Worm (Caenorhabditis elegans) whole organism, young adult: ENCODE results near the gene tomm-22.

Experiments used
- B0261.1 ChIP-seq: sonication (generic microtip); optimal IDR thresholded peaks from 2 replicates; lab custom pipeline; 2016; ENCODE audit warnings: mild to moderate bottlenecking, missing genetic modification characterization, moderate library complexity, missing compliant biosample characterization
- B0336.3 ChIP-seq: fragments of 200-800 bp; sonication (Bioruptor generic); IDR thresholded peaks from 2 replicates; pipeline ENCODE4 v1.3.6; 2022; ENCODE audit warnings: missing genetic modification characterization, missing compliant biosample characterization
- F33H1.4 ChIP-seq: fragments of 200-800 bp; sonication (Bioruptor generic); IDR thresholded peaks from 2 replicates; pipeline ENCODE4 v1.3.6; 2022; ENCODE audit warnings: missing genetic modification reagents, missing genetic modification characterization, missing compliant biosample characterization
- F39B2.1 ChIP-seq: fragments of 200-800 bp; sonication (Bioruptor generic); IDR thresholded peaks from 2 replicates; pipeline ENCODE4 v1.3.6; 2022; ENCODE audit warnings: missing genetic modification reagents, missing genetic modification characterization, missing compliant biosample characterization
- F55B11.4 ChIP-seq: sonication (generic microtip); optimal IDR thresholded peaks from 2 replicates; lab custom pipeline; 2016; ENCODE audit warnings: missing compliant biosample characterization, missing genetic modification characterization, borderline replicate concordance; ENCODE audit not compliant: insufficient read depth
- F57C9.4 ChIP-seq: sonication (generic microtip); optimal IDR thresholded peaks from 2 replicates; lab custom pipeline; 2017; ENCODE audit warnings: mild to moderate bottlenecking, missing genetic modification characterization, missing compliant biosample characterization
- Y67H2A.10 ChIP-seq: fragments of 200-800 bp; sonication (Bioruptor generic); conservative IDR thresholded peaks from 2 replicates; pipeline ENCODE4 v1.3.6; 2022; ENCODE audit warnings: missing genetic modification reagents, missing genetic modification characterization, missing compliant biosample characterization
- aptf-2 ChIP-seq: fragments of 200-800 bp; sonication (Bioruptor generic); conservative IDR thresholded peaks from 2 replicates; pipeline ENCODE4 v1.3.6; 2022; ENCODE audit warnings: missing genetic modification reagents, missing genetic modification characterization, missing compliant biosample characterization
- ccch-3 ChIP-seq: fragments of 200-800 bp; sonication (Bioruptor generic); optimal IDR thresholded peaks from 2 replicates; lab custom pipeline; 2018; ENCODE audit warnings: mild to moderate bottlenecking, missing genetic modification characterization, missing compliant biosample characterization
- cebp-2 ChIP-seq: fragments of 200-800 bp; sonication (Bioruptor generic); IDR thresholded peaks from 2 replicates; pipeline ENCODE4 v1.3.6; 2022; ENCODE audit warnings: missing genetic modification characterization, missing compliant biosample characterization
- ceh-91 ChIP-seq: fragments of 200-800 bp; sonication (Bioruptor generic); IDR thresholded peaks from 2 replicates; pipeline ENCODE4 v1.3.6; 2022; ENCODE audit warnings: missing genetic modification reagents, missing genetic modification characterization, missing compliant biosample characterization
- dox-1 ChIP-seq: fragments of 200-800 bp; sonication (Bioruptor generic); IDR thresholded peaks from 2 replicates; pipeline ENCODE4 v1.3.6; 2022; ENCODE audit warnings: missing genetic modification reagents, missing genetic modification characterization, missing compliant biosample characterization
- dpff-1 ChIP-seq: sonication (generic microtip); optimal IDR thresholded peaks from 2 replicates; lab custom pipeline; 2017; ENCODE audit warnings: mild to moderate bottlenecking, missing genetic modification characterization, missing compliant biosample characterization
- efl-1 ChIP-seq: fragments of 150-350 bp; optimal IDR thresholded peaks from 2 replicates; lab custom pipeline; 2014; ENCODE audit warnings: missing biosample characterization, missing genetic modification reagents, missing genetic modification characterization
- ekl-4 ChIP-seq: fragments of 200-800 bp; sonication (Bioruptor generic); IDR thresholded peaks from 2 replicates; pipeline ENCODE4 v1.3.6; 2022; ENCODE audit warnings: missing genetic modification reagents, missing genetic modification characterization, missing compliant biosample characterization
- let-607 ChIP-seq, 2 experiments: fragments of 200-800 bp in 1 of 2; sonication (Bioruptor generic) in 1 of 2; sonication (generic microtip) in 1 of 2; optimal IDR thresholded peaks; 2 replicates each; lab custom pipeline; 2016 to 2018; ENCODE audit warnings: mild to moderate bottlenecking in 2 of 2, missing compliant biosample characterization in 2 of 2, missing genetic modification characterization in 2 of 2, moderate library complexity in 2 of 2, missing genotype in 1 of 2
- lin-35 ChIP-seq, 3 experiments: fragments of 150-350 bp in 2 of 3; sonication (generic microtip) in 1 of 3; optimal IDR thresholded peaks; 2 replicates each; lab custom pipeline; 2014 to 2018; ENCODE audit warnings: missing biosample characterization in 3 of 3, missing genetic modification characterization in 3 of 3, missing genetic modification reagents in 3 of 3
- lir-1 ChIP-seq: fragments of 200-800 bp; sonication (Bioruptor generic); conservative IDR thresholded peaks from 2 replicates; pipeline ENCODE4 v1.3.6; 2022; ENCODE audit warnings: missing genetic modification reagents, missing genetic modification characterization, missing compliant biosample characterization
- lsl-1 ChIP-seq: fragments of 200-800 bp; sonication (Bioruptor generic); optimal IDR thresholded peaks from 2 replicates; lab custom pipeline; 2018; ENCODE audit warnings: mild to moderate bottlenecking, missing genetic modification characterization, moderate library complexity, missing compliant biosample characterization
- madf-10 ChIP-seq: sonication (generic microtip); optimal IDR thresholded peaks from 2 replicates; lab custom pipeline; 2016; ENCODE audit warnings: mild to moderate bottlenecking, missing genetic modification characterization, missing compliant biosample characterization
- madf-3 ChIP-seq: fragments of 200-800 bp; sonication (Bioruptor generic); IDR thresholded peaks from 2 replicates; pipeline ENCODE4 v1.3.6; 2022; ENCODE audit warnings: missing genetic modification reagents, missing genetic modification characterization, missing compliant biosample characterization
- madf-6 ChIP-seq: fragments of 200-800 bp; sonication (Bioruptor generic); IDR thresholded peaks from 2 replicates; pipeline ENCODE4 v1.3.6; 2022; ENCODE audit warnings: missing genetic modification reagents, missing genetic modification characterization, missing compliant biosample characterization
- madf-8 ChIP-seq: fragments of 200-800 bp; sonication (Bioruptor generic); conservative IDR thresholded peaks from 2 replicates; pipeline ENCODE4 v1.3.6; 2022; ENCODE audit warnings: missing genetic modification reagents, missing genetic modification characterization, missing compliant biosample characterization
- mel-28 ChIP-seq: sonication (generic microtip); optimal IDR thresholded peaks from 2 replicates; lab custom pipeline; 2016; ENCODE audit warnings: borderline replicate concordance, mild to moderate bottlenecking, missing genetic modification characterization, missing compliant biosample characterization
- nfya-2 ChIP-seq: fragments of 200-800 bp; sonication (Bioruptor generic); IDR thresholded peaks from 2 replicates; pipeline ENCODE4 v1.3.6; 2022; ENCODE audit warnings: missing genetic modification reagents, missing genetic modification characterization, missing compliant biosample characterization
- nhr-179 ChIP-seq: sonication (generic microtip); optimal IDR thresholded peaks from 2 replicates; lab custom pipeline; 2016; ENCODE audit warnings: mild to moderate bottlenecking, missing genetic modification characterization, missing compliant biosample characterization
- nhr-27 ChIP-seq: fragments of 200-800 bp; sonication (Bioruptor generic); optimal IDR thresholded peaks from 2 replicates; lab custom pipeline; 2018; ENCODE audit warnings: mild to moderate bottlenecking, missing genetic modification characterization, moderate library complexity, missing compliant biosample characterization
- pbrm-1 ChIP-seq: fragments of 200-800 bp; sonication (Bioruptor generic); IDR thresholded peaks from 2 replicates; pipeline ENCODE4 v1.3.6; 2022; ENCODE audit warnings: missing genetic modification reagents, missing genetic modification characterization, missing compliant biosample characterization
- pha-4 ChIP-seq: fragments of 150-350 bp; sonication (generic microtip); optimal IDR thresholded peaks from 2 replicates; lab custom pipeline; 2014; ENCODE audit warnings: missing biosample characterization, missing genetic modification reagents, missing genetic modification characterization
- rec-8 ChIP-seq, 2 experiments: sonication (generic microtip); optimal IDR thresholded peaks; 2 replicates each; lab custom pipeline; 2016; ENCODE audit warnings: mild to moderate bottlenecking in 2 of 2, missing genetic modification characterization in 2 of 2, missing genetic modification reagents in 2 of 2, missing genotype in 2 of 2, missing biosample characterization in 1 of 2, missing compliant biosample characterization in 1 of 2, moderate library complexity in 1 of 2
- snpc-1.1 ChIP-seq: sonication (generic microtip); optimal IDR thresholded peaks from 2 replicates; lab custom pipeline; 2017; ENCODE audit warnings: missing genetic modification characterization, mild to moderate bottlenecking, missing compliant biosample characterization, antibody characterized with exemption, moderate library complexity, missing genotype, missing genetic modification reagents; ENCODE audit not compliant: insufficient read depth
- snpc-1.3 ChIP-seq: sonication (generic microtip); optimal IDR thresholded peaks from 2 replicates; lab custom pipeline; 2017; ENCODE audit warnings: missing genetic modification characterization, mild to moderate bottlenecking, missing compliant biosample characterization, antibody characterized with exemption, moderate library complexity, missing genotype, missing genetic modification reagents; ENCODE audit not compliant: insufficient read depth
- unc-62 ChIP-seq: fragments of 150-350 bp; optimal IDR thresholded peaks from 2 replicates; lab custom pipeline; 2014; ENCODE audit warnings: missing biosample characterization, missing genetic modification reagents, missing genetic modification characterization
- xnd-1 ChIP-seq: sonication (generic microtip); optimal IDR thresholded peaks from 2 replicates; lab custom pipeline; 2016; ENCODE audit warnings: missing genotype, missing genetic modification reagents, missing genetic modification characterization, missing compliant biosample characterization
- zfh-2 ChIP-seq: fragments of 200-800 bp; sonication (Bioruptor generic); conservative IDR thresholded peaks from 2 replicates; pipeline ENCODE4 v1.3.6; 2022; ENCODE audit warnings: missing genetic modification reagents, missing genetic modification characterization, missing compliant biosample characterization
- ztf-18 ChIP-seq: sonication (generic microtip); optimal IDR thresholded peaks from 2 replicates; lab custom pipeline; 2016; ENCODE audit warnings: missing genotype, mild to moderate bottlenecking, missing genetic modification characterization, missing compliant biosample characterization
- ztf-25 ChIP-seq: fragments of 200-800 bp; sonication (Bioruptor generic); IDR thresholded peaks from 2 replicates; pipeline ENCODE4 v1.3.6; 2022; ENCODE audit warnings: missing genetic modification reagents, missing genetic modification characterization, missing compliant biosample characterization
- ztf-26 ChIP-seq: sonication (generic microtip); optimal IDR thresholded peaks from 2 replicates; lab custom pipeline; 2017; ENCODE audit warnings: missing genetic modification characterization, missing compliant biosample characterization
- ztf-3 ChIP-seq: fragments of 200-800 bp; sonication (Bioruptor generic); optimal IDR thresholded peaks from 2 replicates; lab custom pipeline; 2018; ENCODE audit warnings: mild to moderate bottlenecking, missing genetic modification characterization, missing compliant biosample characterization

tomm-22 gene

ce11 chrII:473203-473602, 2.9 kb upstream of the tomm-22 start, which contains the start of gene W07E6.5:
Gene W07E6.5, plus strand, starts transcription at chrII:473503.
- TF ChIP-seq pha-4 (tag; lab: Kevin White, UChicago) (no peak), cebp-2 (GFP tag; lab: Robert Waterston, UW) (no peak), nhr-27 (no peak), B0261.1 (tag; lab: Kevin White, UChicago) (no peak), aptf-2 (GFP tag; lab: Robert Waterston, UW) (no peak), F39B2.1 (no peak), B0336.3 (GFP tag; lab: Robert Waterston, UW) (no peak), lir-1 (GFP tag; lab: Robert Waterston, UW) (no peak), F55B11.4 (no peak), lin-35 (GFP tag; optimal IDR thresholded peaks at IDR 0.05; lab: Kevin White, UChicago) (no peak), nhr-179 (tag; lab: Kevin White, UChicago) (no peak), ccch-3 (GFP tag; lab: Kevin White, UChicago) (no peak), madf-6 (GFP tag; lab: Robert Waterston, UW) (no peak), F57C9.4 (no peak), zfh-2 (GFP tag; lab: Robert Waterston, UW) (no peak), F33H1.4 (GFP tag; lab: Robert Waterston, UW) (no peak)

- TF ChIP-seq nfya-2 (no peak), let-607 (tag; optimal IDR thresholded peaks at IDR 0.05; lab: Kevin White, UChicago) (no peak), dpff-1 (tag; lab: Kevin White, UChicago) (no peak), dox-1 (GFP tag; lab: Robert Waterston, UW) (no peak), unc-62 (no peak)
Observed at ce11 chrII:467265-467664, 3.0 kb downstream of the tomm-22 start, which contains the start of gene nfyb-1. Gene nfyb-1, minus strand, starts transcription at chrII:467365.

DNA sequence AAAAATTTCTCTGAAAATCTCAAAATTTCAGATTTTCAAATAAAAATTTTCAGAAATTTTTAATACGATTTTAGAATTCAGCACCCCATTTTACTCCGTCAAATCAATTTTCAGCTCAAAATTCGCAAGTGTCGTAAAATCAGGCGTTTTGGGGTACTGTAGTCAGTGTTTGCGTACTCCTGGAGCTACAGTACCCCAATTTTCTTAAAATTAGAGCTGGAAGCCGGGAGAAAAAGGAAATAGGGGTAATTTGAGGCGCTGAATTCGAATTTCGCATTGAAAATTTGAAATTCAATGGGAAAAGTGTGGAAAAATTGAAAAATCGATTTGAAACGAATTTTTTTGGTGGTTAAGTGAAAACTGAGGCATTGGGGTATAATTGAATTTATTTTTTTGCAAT, 9.0 kb downstream of the tomm-22 start:
- no peak for TF ChIP-seq snpc-1.3 (tag; lab: Kevin White, UChicago)
- peak; percentile 24 for TF ChIP-seq lsl-1
- TF ChIP-seq madf-10 (tag; lab: Kevin White, UChicago) = no peak
- TF ChIP-seq, all 124 proteins: peak for 1

DNA sequence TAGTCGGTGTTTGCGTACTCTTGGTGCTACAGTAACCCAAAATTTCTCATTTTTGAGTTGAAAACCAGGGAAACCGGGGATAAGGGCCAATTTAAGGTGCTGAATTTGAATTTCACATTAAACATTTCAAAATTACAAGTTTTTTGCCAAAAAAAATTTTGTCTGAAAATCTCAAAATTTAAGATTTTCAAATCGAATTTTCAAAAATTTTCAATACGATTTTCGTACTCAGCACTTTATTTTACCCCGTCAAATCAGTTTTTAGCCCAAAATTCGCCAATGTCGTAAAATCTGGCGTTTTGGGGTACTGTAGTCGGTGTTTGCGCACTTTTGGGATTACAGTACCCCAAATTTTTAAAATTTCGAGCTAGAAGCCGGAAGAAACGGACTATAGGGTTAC, 9.4 kb downstream of the tomm-22 start, which contains the start of gene W10D9.3:
Gene W10D9.3 (minus strand): TSS at position 101 of the 400 bp plus-strand sequence.
- TF ChIP-seq efl-1 (GFP tag; lab: Kevin White, UChicago) = no peak
- TF ChIP-seq ztf-25 (GFP tag; lab: Robert Waterston, UW) = no peak
- TF ChIP-seq ztf-3 (GFP tag; lab: Kevin White, UChicago) = no peak
- TF ChIP-seq ekl-4 (GFP tag; lab: Robert Waterston, UW) = no peak
- no peak for TF ChIP-seq mel-28
- TF ChIP-seq ztf-26 (tag; lab: Kevin White, UChicago) = no peak
- TF ChIP-seq, all 124 proteins: peak for 0

- TF ChIP-seq rec-8 (tag; optimal IDR thresholded peaks at IDR 0.05; lab: Kevin White, UChicago) (no peak), B0261.1 (tag; lab: Kevin White, UChicago) (no peak), pbrm-1 (GFP tag; lab: Robert Waterston, UW) (no peak), snpc-1.1 (tag; lab: Kevin White, UChicago) (no peak), Y67H2A.10 (GFP tag; lab: Robert Waterston, UW) (no peak), ztf-18 (tag; lab: Kevin White, UChicago) (no peak), madf-3 (GFP tag; lab: Robert Waterston, UW) (no peak), ceh-91 (GFP tag; lab: Robert Waterston, UW) (no peak), madf-8 (no peak), mel-28 (no peak), xnd-1 (no peak)
Observed at ce11 chrII:457790-458189, 12.5 kb downstream of the tomm-22 start, which contains the start of gene gvd-1. Gene gvd-1, minus strand, starts transcription at chrII:457890.
